Worm (Caenorhabditis elegans) whole organism, late embryonic: ENCODE measurements around the gene R03G8.3.
A peak's percentile ranks its signal among the peaks of the same experiment; 100 is the strongest.

Experiments used
- C38D4.7 ChIP-seq: fragments of 200-800 bp; sonication (Bioruptor generic); optimal IDR thresholded peaks from 2 replicates; lab custom pipeline; 2018; ENCODE audit warnings: mild to moderate bottlenecking, missing genetic modification characterization, moderate library complexity, missing compliant biosample characterization
- T23F11.4 ChIP-seq: fragments of 200-800 bp; sonication (Bioruptor generic); optimal IDR thresholded peaks from 2 replicates; lab custom pipeline; 2018; ENCODE audit warnings: mild to moderate bottlenecking, missing genetic modification characterization, missing compliant biosample characterization
- Y22D7AL.16 ChIP-seq: sonication (generic microtip); optimal IDR thresholded peaks from 2 replicates; lab custom pipeline; 2016; ENCODE audit warnings: missing genetic modification characterization, missing compliant biosample characterization
- ahr-1 ChIP-seq: sonication (generic microtip); optimal IDR thresholded peaks from 2 replicates; lab custom pipeline; 2016; ENCODE audit warnings: missing genetic modification characterization, missing compliant biosample characterization
- ceh-14 ChIP-seq: sonication (generic microtip); optimal IDR thresholded peaks from 2 replicates; lab custom pipeline; 2016; ENCODE audit warnings: missing genotype, missing genetic modification characterization, missing compliant biosample characterization
- ceh-22 ChIP-seq: sonication (generic microtip); optimal IDR thresholded peaks from 2 replicates; lab custom pipeline; 2017; ENCODE audit warnings: missing biosample characterization, missing genetic modification characterization
- ceh-30 ChIP-seq: fragments of 150-350 bp; optimal IDR thresholded peaks from 2 replicates; lab custom pipeline; 2014; ENCODE audit warnings: missing biosample characterization, missing genetic modification characterization
- ceh-31 ChIP-seq: sonication (generic microtip); optimal IDR thresholded peaks from 2 replicates; lab custom pipeline; 2016; ENCODE audit warnings: missing genetic modification characterization, missing compliant biosample characterization
- ceh-34 ChIP-seq: sonication (generic microtip); optimal IDR thresholded peaks from 2 replicates; lab custom pipeline; 2016; ENCODE audit warnings: mild to moderate bottlenecking, missing genetic modification characterization, missing compliant biosample characterization
- ceh-48 ChIP-seq: sonication (generic microtip); optimal IDR thresholded peaks from 2 replicates; lab custom pipeline; 2016; ENCODE audit warnings: missing genetic modification characterization, inconsistent platforms, missing compliant biosample characterization
- dmd-4 ChIP-seq: sonication (generic microtip); optimal IDR thresholded peaks from 2 replicates; lab custom pipeline; 2016; ENCODE audit warnings: borderline replicate concordance, missing genetic modification characterization, missing compliant biosample characterization
- dve-1 ChIP-seq: sonication (generic microtip); optimal IDR thresholded peaks from 2 replicates; lab custom pipeline; 2017; ENCODE audit warnings: antibody characterized with exemption, mild to moderate bottlenecking, missing genetic modification characterization, missing compliant biosample characterization
- elt-2 ChIP-seq: sonication (generic microtip); optimal IDR thresholded peaks from 2 replicates; lab custom pipeline; 2016; ENCODE audit warnings: missing genetic modification reagents, missing genetic modification characterization, missing compliant biosample characterization
- ets-4 ChIP-seq: sonication (generic microtip); optimal IDR thresholded peaks from 2 replicates; lab custom pipeline; 2016; ENCODE audit warnings: missing genetic modification characterization, missing compliant biosample characterization
- fax-1 ChIP-seq: sonication (generic microtip); optimal IDR thresholded peaks from 2 replicates; lab custom pipeline; 2016; ENCODE audit warnings: missing genotype, missing genetic modification characterization, missing compliant biosample characterization
- fkh-10 ChIP-seq: fragments of 150-350 bp; optimal IDR thresholded peaks from 2 replicates; lab custom pipeline; 2014; ENCODE audit warnings: missing biosample characterization, missing genetic modification reagents, missing genetic modification characterization
- fkh-6 ChIP-seq: sonication (generic microtip); optimal IDR thresholded peaks from 2 replicates; lab custom pipeline; 2016; ENCODE audit warnings: missing genetic modification characterization, missing compliant biosample characterization
- gmeb-2 ChIP-seq: sonication (generic microtip); optimal IDR thresholded peaks from 2 replicates; lab custom pipeline; 2016; ENCODE audit warnings: missing genetic modification characterization, inconsistent platforms, missing compliant biosample characterization
- hlh-13 ChIP-seq: fragments of 200-800 bp; sonication (Bioruptor generic); optimal IDR thresholded peaks from 2 replicates; lab custom pipeline; 2018; ENCODE audit warnings: mild to moderate bottlenecking, missing genetic modification characterization, missing compliant biosample characterization
- hlh-30 ChIP-seq: sonication (generic microtip); optimal IDR thresholded peaks from 2 replicates; lab custom pipeline; 2017; ENCODE audit warnings: antibody characterized with exemption, missing genetic modification characterization, missing compliant biosample characterization; ENCODE audit not compliant: insufficient read depth
- hlh-8 ChIP-seq: sonication (generic microtip); optimal IDR thresholded peaks from 2 replicates; lab custom pipeline; 2016; ENCODE audit warnings: missing genotype, missing genetic modification characterization, missing compliant biosample characterization
- lim-6 ChIP-seq: sonication (generic microtip); optimal IDR thresholded peaks from 2 replicates; lab custom pipeline; 2016; ENCODE audit warnings: missing genetic modification characterization, missing compliant biosample characterization
- lin-11 ChIP-seq: fragments of 200-800 bp; sonication (Bioruptor generic); optimal IDR thresholded peaks from 2 replicates; lab custom pipeline; 2018; ENCODE audit warnings: mild to moderate bottlenecking, missing genetic modification characterization, missing compliant biosample characterization
- madf-2 ChIP-seq: sonication (generic microtip); optimal IDR thresholded peaks from 2 replicates; lab custom pipeline; 2017; ENCODE audit warnings: missing genetic modification characterization, missing compliant biosample characterization
- mec-3 ChIP-seq: sonication (generic microtip); optimal IDR thresholded peaks from 2 replicates; lab custom pipeline; 2016; ENCODE audit warnings: borderline replicate concordance, missing genetic modification characterization, missing compliant biosample characterization
- nhr-232 ChIP-seq: sonication (generic microtip); optimal IDR thresholded peaks from 2 replicates; lab custom pipeline; 2016; ENCODE audit warnings: missing genetic modification characterization, missing compliant biosample characterization
- pag-3 ChIP-seq: sonication (generic microtip); optimal IDR thresholded peaks from 2 replicates; lab custom pipeline; 2016; ENCODE audit warnings: missing compliant biosample characterization, missing genetic modification characterization, borderline replicate concordance
- pat-9 ChIP-seq: fragments of 200-800 bp; sonication (Bioruptor generic); optimal IDR thresholded peaks from 2 replicates; lab custom pipeline; 2018; ENCODE audit warnings: mild to moderate bottlenecking, missing genetic modification characterization, moderate library complexity, missing compliant biosample characterization
- rnt-1 ChIP-seq: sonication (generic microtip); optimal IDR thresholded peaks from 2 replicates; lab custom pipeline; 2016; ENCODE audit warnings: missing genetic modification characterization, missing compliant biosample characterization
- sox-2 ChIP-seq: fragments of 200-800 bp; sonication (Bioruptor generic); IDR thresholded peaks from 2 replicates; pipeline ENCODE4 v1.3.6; 2022; ENCODE audit warnings: missing genetic modification reagents, missing genetic modification characterization, missing compliant biosample characterization
- syd-9 ChIP-seq: sonication (generic microtip); optimal IDR thresholded peaks from 2 replicates; lab custom pipeline; 2016; ENCODE audit warnings: mild to moderate bottlenecking, missing genetic modification characterization, moderate library complexity, missing compliant biosample characterization
- ttx-3 ChIP-seq: sonication (generic microtip); optimal IDR thresholded peaks from 2 replicates; lab custom pipeline; 2016; ENCODE audit warnings: missing genetic modification reagents, missing genetic modification characterization, missing compliant biosample characterization
- unc-3 ChIP-seq, 2 experiments: fragments of 200-800 bp in 1 of 2; sonication (Bioruptor generic) in 1 of 2; sonication (generic microtip) in 1 of 2; conservative IDR thresholded peaks in 1 of 2; optimal IDR thresholded peaks in 1 of 2; 2 replicates each; pipeline versions ENCODE4 v1.3.6 to Lab custom; 2016 to 2022; ENCODE audit warnings: missing compliant biosample characterization in 2 of 2, missing genetic modification characterization in 2 of 2, missing genetic modification reagents in 1 of 2
- unc-42 ChIP-seq: sonication (generic microtip); optimal IDR thresholded peaks from 2 replicates; lab custom pipeline; 2016; ENCODE audit warnings: missing genotype, missing genetic modification characterization, missing compliant biosample characterization
- ztf-16 ChIP-seq: sonication (generic microtip); optimal IDR thresholded peaks from 2 replicates; lab custom pipeline; 2017; ENCODE audit warnings: missing genetic modification characterization, missing compliant biosample characterization

The R03G8.3 gene

DNA sequence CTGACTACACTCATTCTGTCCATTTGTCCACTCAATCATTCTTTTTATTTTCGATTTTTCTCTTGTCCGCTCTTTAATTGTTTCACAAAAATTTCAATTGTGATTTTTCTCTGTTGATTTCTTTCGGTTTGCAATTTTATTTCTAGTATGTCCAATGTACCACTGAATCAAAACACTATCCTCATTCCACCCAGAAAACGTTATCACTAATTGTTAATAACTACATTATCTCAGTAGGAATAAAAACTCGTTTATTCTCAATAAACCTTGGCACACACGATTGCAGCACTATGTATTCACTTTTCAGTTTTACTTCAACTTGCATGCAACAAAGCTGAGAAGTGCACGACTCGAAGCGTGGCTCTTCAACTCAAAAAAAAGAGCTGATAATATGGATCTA is 39.4 kb upstream of the R03G8.3 start, which contains the start of gene K03A11.1:
Gene K03A11.1 (plus strand): TSS at position 301 of the 400 bp plus-strand sequence.
- TF ChIP-seq hlh-13 (GFP tag; lab: Kevin White, UChicago), result no peak
- no peak for TF ChIP-seq pag-3 (tag; lab: Kevin White, UChicago)
- no peak for TF ChIP-seq C38D4.7 (GFP tag; lab: Kevin White, UChicago)
- TF ChIP-seq pat-9 (tag; lab: Kevin White, UChicago), result no peak
- TF ChIP-seq nhr-232 (tag; lab: Kevin White, UChicago), result no peak
- no peak for TF ChIP-seq lim-6 (tag; lab: Kevin White, UChicago)
- TF ChIP-seq T23F11.4 (GFP tag; lab: Kevin White, UChicago), result no peak
- no peak for TF ChIP-seq ceh-34
- no peak for TF ChIP-seq ceh-31
- no peak for TF ChIP-seq dmd-4 (tag; lab: Kevin White, UChicago)
- TF ChIP-seq, all 69 proteins: peak for 0

ce11 chrX:13055560-13055959 is 35.2 kb upstream of the R03G8.3 start, which contains the start of gene K03A11.6:
Gene K03A11.6 (plus strand): TSS chrX:13055860.
- TF ChIP-seq pag-3 (tag; lab: Kevin White, UChicago), result no peak
- TF ChIP-seq madf-2 (tag; lab: Kevin White, UChicago), result no peak
- no peak for TF ChIP-seq ceh-22 (tag; lab: Kevin White, UChicago)
- no peak for TF ChIP-seq mec-3 (tag; lab: Kevin White, UChicago)
- TF ChIP-seq lin-11 (tag; lab: Kevin White, UChicago), result no peak
- no peak for TF ChIP-seq dve-1 (tag; lab: Kevin White, UChicago)
- TF ChIP-seq elt-2 (tag; lab: Kevin White, UChicago), result no peak
- no peak for TF ChIP-seq gmeb-2 (tag; lab: Kevin White, UChicago)
- no peak for TF ChIP-seq unc-42 (tag; lab: Kevin White, UChicago)
- TF ChIP-seq ceh-14 (tag; lab: Kevin White, UChicago), result no peak
- no peak for TF ChIP-seq hlh-8 (tag; lab: Kevin White, UChicago)
- no peak for TF ChIP-seq sox-2 (GFP tag; lab: Robert Waterston, UW)
- no peak for TF ChIP-seq ceh-30 (tag; lab: Kevin White, UChicago)
- TF ChIP-seq nhr-232 (tag; lab: Kevin White, UChicago), result no peak
- TF ChIP-seq ceh-48 (tag; lab: Kevin White, UChicago), result no peak
- no peak for TF ChIP-seq hlh-30 (tag; lab: Kevin White, UChicago)
- no peak for TF ChIP-seq ets-4
- no peak for TF ChIP-seq fkh-10
- no peak for TF ChIP-seq Y22D7AL.16

- TF ChIP-seq elt-2 (tag; lab: Kevin White, UChicago), result peak; percentile 7
- TF ChIP-seq ztf-16, result no peak
- no peak for TF ChIP-seq ceh-14 (tag; lab: Kevin White, UChicago)
- TF ChIP-seq ets-4, result no peak
Observed at ce11 chrX:13059984-13060383, 30.8 kb upstream of the R03G8.3 start.

DNA sequence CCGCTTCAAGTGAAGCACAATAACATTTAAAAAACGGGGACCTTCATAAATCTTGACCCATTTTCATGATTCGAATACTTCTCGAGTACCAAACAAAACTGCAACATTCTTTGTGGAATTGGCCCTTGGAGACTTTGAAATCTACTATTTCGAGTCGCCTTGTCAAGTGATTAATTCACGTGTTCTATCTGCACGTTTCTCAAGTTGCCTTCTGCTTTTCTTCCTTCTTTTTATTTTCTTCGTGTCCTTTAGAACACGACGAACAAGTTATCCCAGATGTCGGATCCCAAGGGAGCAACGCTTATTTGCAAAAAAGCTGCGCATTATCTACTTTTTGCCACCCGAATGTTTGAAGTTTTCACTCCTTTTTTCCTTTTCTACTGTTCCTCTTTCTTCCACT is 29.4 kb upstream of the R03G8.3 start:
- TF ChIP-seq ahr-1, result no peak
- TF ChIP-seq ttx-3 (tag; lab: Kevin White, UChicago), result no peak
- no peak for TF ChIP-seq fax-1 (tag; lab: Kevin White, UChicago)
- TF ChIP-seq hlh-13 (GFP tag; lab: Kevin White, UChicago), result no peak
- TF ChIP-seq elt-2 (tag; lab: Kevin White, UChicago), result no peak
- no peak for TF ChIP-seq syd-9 (tag; lab: Kevin White, UChicago)
- no peak for TF ChIP-seq fkh-6 (tag; lab: Kevin White, UChicago)
- no peak for TF ChIP-seq unc-3 (GFP tag; conservative IDR thresholded peaks at IDR 0.05; lab: Robert Waterston, UW)
- no peak for TF ChIP-seq unc-3 (tag; optimal IDR thresholded peaks at IDR 0.05; lab: Kevin White, UChicago)
- TF ChIP-seq dmd-4 (tag; lab: Kevin White, UChicago), result no peak
- TF ChIP-seq rnt-1, result no peak
